Fruit fly (Drosophila melanogaster) whole organism: ENCODE results near the gene Wdr33.

Experiments used
- EcR ChIP-seq, 2 experiments: fragments of >200 bp; optimal IDR thresholded peaks; 2 replicates each; lab custom pipeline; 2017; ENCODE audit warnings: missing biosample characterization in 2 of 2, missing genetic modification characterization in 2 of 2, missing genetic modification reagents in 2 of 2
- pan ChIP-seq: fragments of >200 bp; optimal IDR thresholded peaks from 2 replicates; lab custom pipeline; 2017
- psq ChIP-seq: fragments of >200 bp; optimal IDR thresholded peaks from 2 replicates; lab custom pipeline; 2017
- usp ChIP-seq: fragments of >200 bp; optimal IDR thresholded peaks from 2 replicates; lab custom pipeline; 2017; ENCODE audit warnings: missing biosample characterization, missing genetic modification characterization, mixed read lengths

- no peak for TF ChIP-seq pan
- TF ChIP-seq EcR (GFP tag; optimal IDR thresholded peaks at IDR 0.05; lab: Kevin White, UChicago) = no peak
- no peak for TF ChIP-seq usp
- no peak for TF ChIP-seq psq
Observed at dm6 chr3R:5672658-5673217, 12.3 kb downstream of the Wdr33 start.
